Fruit fly (Drosophila melanogaster) whole organism, embryonic: ENCODE measurements around the gene CG10038.
A peak's percentile ranks its signal among the peaks of the same experiment; 100 is the strongest.

Experiments used
- Aef1 ChIP-seq: fragments of 200-800 bp; sonication (Bioruptor generic); IDR thresholded peaks from 3 replicates; pipeline ENCODE4 v1.3.6; 2022; ENCODE audit warnings: missing biosample characterization, missing genetic modification characterization
- Bdp1 ChIP-seq: fragments of 200-800 bp; sonication (Bioruptor generic); optimal IDR thresholded peaks from 3 replicates; lab custom pipeline; 2016; ENCODE audit warnings: missing biosample characterization, missing genetic modification characterization
- CG10565 ChIP-seq: fragments of 200-800 bp; sonication (Bioruptor generic); optimal IDR thresholded peaks from 3 replicates; lab custom pipeline; 2016; ENCODE audit warnings: missing biosample characterization, mild to moderate bottlenecking, missing genetic modification characterization
- CG11247 ChIP-seq: fragments of 200-800 bp; sonication (Bioruptor generic); IDR thresholded peaks from 2 replicates; pipeline ENCODE4 v1.3.6; 2022; ENCODE audit warnings: missing biosample characterization, missing genetic modification characterization
- CG11398 ChIP-seq: fragments of 200-800 bp; sonication (Bioruptor generic); optimal IDR thresholded peaks from 2 replicates; lab custom pipeline; 2016; ENCODE audit warnings: missing biosample characterization, missing genetic modification characterization
- CG11456 ChIP-seq: fragments of 200-800 bp; sonication (Bioruptor generic); IDR thresholded peaks from 3 replicates; pipeline ENCODE4 v1.3.6; 2022; ENCODE audit warnings: missing biosample characterization, missing genetic modification characterization
- CG11696 ChIP-seq: fragments of 200-800 bp; sonication (Bioruptor generic); IDR thresholded peaks from 2 replicates; pipeline ENCODE4 v1.3.6; 2022; ENCODE audit warnings: missing biosample characterization, missing genetic modification characterization
- CG12071 ChIP-seq: fragments of 200-800 bp; sonication (Bioruptor generic); optimal IDR thresholded peaks from 3 replicates; lab custom pipeline; 2018; ENCODE audit warnings: missing biosample characterization, mild to moderate bottlenecking, missing genetic modification characterization
- CG12942 ChIP-seq: fragments of 200-800 bp; sonication (Bioruptor generic); optimal IDR thresholded peaks from 3 replicates; lab custom pipeline; 2016; ENCODE audit warnings: missing biosample characterization, missing genetic modification characterization
- CG15479 ChIP-seq: fragments of 200-800 bp; sonication (Bioruptor generic); optimal IDR thresholded peaks from 3 replicates; lab custom pipeline; 2019; ENCODE audit warnings: missing biosample characterization, mild to moderate bottlenecking, missing genetic modification characterization, moderate library complexity
- CG16779 ChIP-seq: fragments of 200-800 bp; sonication (Bioruptor generic); IDR thresholded peaks from 2 replicates; pipeline ENCODE4 v1.3.6; 2022; ENCODE audit warnings: missing biosample characterization, missing genetic modification characterization
- CG16815 ChIP-seq: fragments of 200-800 bp; sonication (Bioruptor generic); optimal IDR thresholded peaks from 3 replicates; lab custom pipeline; 2017; ENCODE audit warnings: missing biosample characterization, mild to moderate bottlenecking, missing genetic modification characterization
- CG17385 ChIP-seq: fragments of 200-800 bp; sonication (Bioruptor generic); optimal IDR thresholded peaks from 3 replicates; lab custom pipeline; 2018; ENCODE audit warnings: missing biosample characterization, mild to moderate bottlenecking, missing genetic modification characterization
- CG30020 ChIP-seq: fragments of 200-800 bp; optimal IDR thresholded peaks from 2 replicates; lab custom pipeline; 2019; ENCODE audit warnings: missing biosample characterization, mild to moderate bottlenecking, missing genetic modification characterization, moderate library complexity
- CG31224 ChIP-seq: fragments of 200-800 bp; sonication (Bioruptor generic); IDR thresholded peaks from 2 replicates; pipeline ENCODE4 v1.3.6; 2022; ENCODE audit warnings: missing biosample characterization, missing genetic modification characterization
- CG3163 ChIP-seq: fragments of 200-800 bp; sonication (Bioruptor generic); optimal IDR thresholded peaks from 3 replicates; lab custom pipeline; 2016; ENCODE audit warnings: missing biosample characterization, missing genetic modification characterization
- CG32767 ChIP-seq: fragments of 200-800 bp; sonication (Bioruptor generic); IDR thresholded peaks from 2 replicates; pipeline ENCODE4 v1.3.6; 2022; ENCODE audit warnings: missing biosample characterization, missing genetic modification characterization
- CG5245 ChIP-seq: fragments of 200-800 bp; sonication (Bioruptor generic); optimal IDR thresholded peaks from 3 replicates; lab custom pipeline; 2016; ENCODE audit warnings: missing biosample characterization, missing genetic modification characterization
- CG7271 ChIP-seq: fragments of 200-800 bp; sonication (Bioruptor generic); optimal IDR thresholded peaks from 2 replicates; lab custom pipeline; 2018; ENCODE audit warnings: missing biosample characterization, mild to moderate bottlenecking, missing genetic modification characterization, moderate library complexity
- CG8765 ChIP-seq: fragments of 200-800 bp; sonication (Bioruptor generic); IDR thresholded peaks from 2 replicates; pipeline ENCODE4 v1.3.6; 2022; ENCODE audit warnings: missing biosample characterization, missing genetic modification characterization
- Dref ChIP-seq: fragments of 200-800 bp; sonication (Bioruptor generic); IDR thresholded peaks from 2 replicates; pipeline ENCODE4 v1.3.6; 2022; ENCODE audit warnings: missing biosample characterization, missing genetic modification characterization
- HLH4C ChIP-seq: fragments of 200-800 bp; sonication (Bioruptor generic); IDR thresholded peaks from 3 replicates; pipeline ENCODE4 v1.3.6; 2022; ENCODE audit warnings: missing biosample characterization, missing genetic modification characterization; ENCODE audit not compliant: partially characterized antibody
- Hr3 ChIP-seq: fragments of 200-800 bp; sonication (Bioruptor generic); optimal IDR thresholded peaks from 3 replicates; lab custom pipeline; 2016; ENCODE audit warnings: missing biosample characterization, missing genetic modification characterization
- Hsf ChIP-seq: fragments of 200-800 bp; sonication (Bioruptor generic); optimal IDR thresholded peaks from 3 replicates; lab custom pipeline; 2016; ENCODE audit warnings: missing biosample characterization, missing genetic modification characterization
- Kr ChIP-seq: fragments of 200-800 bp; sonication (Bioruptor generic); optimal IDR thresholded peaks from 2 replicates; lab custom pipeline; 2017; ENCODE audit warnings: missing biosample characterization, mild to moderate bottlenecking, missing genetic modification characterization
- Sry-δ ChIP-seq: fragments of 200-800 bp; sonication (Bioruptor generic); optimal IDR thresholded peaks from 2 replicates; lab custom pipeline; 2016; ENCODE audit warnings: missing biosample characterization, missing genetic modification characterization
- Xbp1 ChIP-seq: fragments of 200-800 bp; sonication (Bioruptor generic); optimal IDR thresholded peaks from 3 replicates; lab custom pipeline; 2016; ENCODE audit warnings: missing biosample characterization, mild to moderate bottlenecking, missing genetic modification characterization
- YL-1 ChIP-seq: fragments of 200-800 bp; sonication (Bioruptor generic); optimal IDR thresholded peaks from 3 replicates; lab custom pipeline; 2017; ENCODE audit warnings: missing biosample characterization, mild to moderate bottlenecking, missing genetic modification characterization
- ac ChIP-seq: fragments of 200-800 bp; sonication (Bioruptor generic); optimal IDR thresholded peaks from 3 replicates; lab custom pipeline; 2017; ENCODE audit warnings: missing biosample characterization, mild to moderate bottlenecking, missing genetic modification characterization
- bsh ChIP-seq, 2 experiments: fragments of 200-800 bp; sonication (Bioruptor generic); optimal IDR thresholded peaks; 2 replicates each; lab custom pipeline; 2017 to 2018; ENCODE audit warnings: mild to moderate bottlenecking in 2 of 2, missing biosample characterization in 2 of 2, missing genetic modification characterization in 2 of 2, moderate library complexity in 1 of 2
- chif ChIP-seq, 2 experiments: fragments of 200-800 bp; sonication (Bioruptor generic); optimal IDR thresholded peaks; 3 replicates each; lab custom pipeline; 2016; ENCODE audit warnings: missing biosample characterization in 2 of 2, missing genetic modification characterization in 2 of 2
- dm ChIP-seq: fragments of 200-800 bp; sonication (Bioruptor generic); optimal IDR thresholded peaks from 3 replicates; lab custom pipeline; 2016; ENCODE audit warnings: missing biosample characterization, missing genetic modification characterization
- dmrt99B ChIP-seq: fragments of 200-800 bp; sonication (Bioruptor generic); optimal IDR thresholded peaks from 2 replicates; lab custom pipeline; 2018; ENCODE audit warnings: missing biosample characterization, mild to moderate bottlenecking, missing genetic modification characterization, moderate library complexity
- dpn ChIP-seq, 2 experiments: fragments of 200-800 bp; sonication (Bioruptor generic); optimal IDR thresholded peaks; 3 replicates each; lab custom pipeline; 2016; ENCODE audit warnings: missing biosample characterization in 2 of 2, missing genetic modification characterization in 2 of 2
- esg ChIP-seq: fragments of 200-800 bp; sonication (Bioruptor generic); conservative IDR thresholded peaks from 2 replicates; pipeline ENCODE4 v1.3.6; 2022; ENCODE audit warnings: missing biosample characterization, missing genetic modification characterization
- ewg ChIP-seq: fragments of 200-800 bp; sonication (Bioruptor generic); optimal IDR thresholded peaks from 3 replicates; lab custom pipeline; 2017; ENCODE audit warnings: mild to moderate bottlenecking, missing biosample characterization, missing genetic modification reagents, missing genetic modification characterization
- gem ChIP-seq: fragments of 200-800 bp; sonication (Bioruptor generic); optimal IDR thresholded peaks from 2 replicates; lab custom pipeline; 2019; ENCODE audit warnings: missing biosample characterization, mild to moderate bottlenecking, missing genetic modification characterization, moderate library complexity
- p53 ChIP-seq: fragments of 200-800 bp; sonication (Bioruptor generic); optimal IDR thresholded peaks from 2 replicates; lab custom pipeline; 2016; ENCODE audit warnings: missing biosample characterization, missing genetic modification characterization
- pho ChIP-seq: fragments of 200-800 bp; sonication (Bioruptor generic); optimal IDR thresholded peaks from 2 replicates; lab custom pipeline; 2016; ENCODE audit warnings: missing biosample characterization, missing genetic modification characterization
- pum ChIP-seq: fragments of 200-800 bp; sonication (Bioruptor generic); optimal IDR thresholded peaks from 2 replicates; lab custom pipeline; 2016; ENCODE audit warnings: missing biosample characterization, missing genetic modification characterization
- run ChIP-seq: fragments of 200-800 bp; sonication (Bioruptor generic); optimal IDR thresholded peaks from 3 replicates; lab custom pipeline; 2018; ENCODE audit warnings: missing biosample characterization, mild to moderate bottlenecking, missing genetic modification characterization
- sisA ChIP-seq: fragments of 200-800 bp; sonication (Bioruptor generic); IDR thresholded peaks from 2 replicates; pipeline ENCODE4 v1.3.6; 2022; ENCODE audit warnings: missing biosample characterization, missing genetic modification characterization
- so ChIP-seq: fragments of 200-800 bp; sonication (Bioruptor generic); IDR thresholded peaks from 3 replicates; pipeline ENCODE4 v1.3.6; 2022; ENCODE audit warnings: missing biosample characterization, missing genetic modification characterization
- sqz ChIP-seq: fragments of 200-800 bp; sonication (Bioruptor generic); optimal IDR thresholded peaks from 3 replicates; lab custom pipeline; 2018; ENCODE audit warnings: missing biosample characterization, mild to moderate bottlenecking, missing genetic modification characterization
- tup ChIP-seq: fragments of 200-800 bp; sonication (Bioruptor generic); optimal IDR thresholded peaks from 2 replicates; lab custom pipeline; 2016; ENCODE audit warnings: missing biosample characterization, mild to moderate bottlenecking, missing genetic modification characterization, moderate library complexity
- wdn ChIP-seq: fragments of 200-800 bp; sonication (Bioruptor generic); IDR thresholded peaks from 2 replicates; pipeline ENCODE4 v1.3.6; 2022; ENCODE audit warnings: missing biosample characterization, missing genetic modification characterization
- wor ChIP-seq: fragments of 200-800 bp; sonication (Bioruptor generic); IDR thresholded peaks from 2 replicates; pipeline ENCODE4 v1.3.6; 2022; ENCODE audit warnings: missing biosample characterization, missing genetic modification characterization
- zen ChIP-seq: fragments of 200-800 bp; sonication (Bioruptor generic); optimal IDR thresholded peaks from 3 replicates; lab custom pipeline; 2018; ENCODE audit warnings: missing biosample characterization, mild to moderate bottlenecking, missing genetic modification characterization, moderate library complexity

CG10038 gene

dm6 chr3R:12369135-12369792 lies 18.8 kb upstream of the CG10038 start, which contains the start of gene GstD1 (continued):
- peak; percentile 19 for TF ChIP-seq pho
- TF ChIP-seq ac (GFP tag; lab: Kevin White, UChicago): no peak
- TF ChIP-seq wor (GFP tag; lab: Robert Waterston, UW): no peak
- TF ChIP-seq CG30020 (tag; lab: Kevin White, UChicago): no peak
- no peak for TF ChIP-seq CG16779
- no peak for TF ChIP-seq CG12942
- no peak for TF ChIP-seq sisA (GFP tag; lab: Robert Waterston, UW)
- TF ChIP-seq Dref (GFP tag; lab: Robert Waterston, UW): no peak
- TF ChIP-seq bsh (GFP tag; optimal IDR thresholded peaks at IDR 0.05; lab: Kevin White, UChicago): peak in 1 of 2 experiments; percentile 68
- TF ChIP-seq CG10565 (GFP tag; lab: Kevin White, UChicago): no peak
- TF ChIP-seq p53 (GFP tag; lab: Kevin White, UChicago): no peak
- peak; percentile 79 for TF ChIP-seq CG11696 (GFP tag; lab: Robert Waterston, UW)
- peak; percentile 74 for TF ChIP-seq sqz (GFP tag; lab: Kevin White, UChicago)
- no peak for TF ChIP-seq YL-1 (GFP tag; lab: Kevin White, UChicago)
- TF ChIP-seq CG11398: no peak
- TF ChIP-seq dm (GFP tag; lab: Kevin White, UChicago): no peak
- TF ChIP-seq CG8765 (GFP tag; lab: Robert Waterston, UW): peak; percentile 87; the same call in 1 of the 2 replicates
- TF ChIP-seq Hr3 (GFP tag; lab: Kevin White, UChicago): peak; percentile 39
- TF ChIP-seq CG5245: no peak
- TF ChIP-seq CG12071: no peak
- TF ChIP-seq dmrt99B: peak; percentile 55
- no peak for TF ChIP-seq Hsf
- peak; percentile 6 for TF ChIP-seq pum (GFP tag; lab: Kevin White, UChicago)
- no peak for TF ChIP-seq CG32767 (GFP tag; lab: Robert Waterston, UW)
- no peak; the same call in 2 of the 3 replicates for TF ChIP-seq so (GFP tag; lab: Robert Waterston, UW)
- no peak for TF ChIP-seq zen
- TF ChIP-seq CG11247: peak; percentile 43; the same call in 1 of the 2 replicates
- peak; percentile 71; the same call in 2 of the 3 replicates for TF ChIP-seq Aef1 (GFP tag; lab: Robert Waterston, UW)
- TF ChIP-seq run (tag; lab: Kevin White, UChicago): no peak
- no peak; the same call in 1 of the 2 replicates for TF ChIP-seq wdn (GFP tag; lab: Robert Waterston, UW)
- peak; percentile 21 for TF ChIP-seq ewg (GFP tag; lab: Kevin White, UChicago)
- TF ChIP-seq CG3163: peak; percentile 95
- no peak for TF ChIP-seq dpn (GFP tag; optimal IDR thresholded peaks at IDR 0.05; lab: Kevin White, UChicago)
- peak; percentile 36 for TF ChIP-seq Xbp1 (GFP tag; lab: Kevin White, UChicago)
- TF ChIP-seq CG11456 (GFP tag; lab: Robert Waterston, UW): no peak
- TF ChIP-seq CG16815 (GFP tag; lab: Kevin White, UChicago): no peak
- TF ChIP-seq CG31224 (GFP tag; lab: Robert Waterston, UW): peak; percentile 17; the same call in 1 of the 2 replicates
- peak; percentile 16; the same call in 1 of the 2 replicates for TF ChIP-seq esg (GFP tag; lab: Robert Waterston, UW)
- TF ChIP-seq Bdp1 (GFP tag; lab: Kevin White, UChicago): no peak
- TF ChIP-seq CG15479 (GFP tag; lab: Kevin White, UChicago): no peak
- no peak for TF ChIP-seq Sry-δ (GFP tag; lab: Kevin White, UChicago)
- peak; percentile 11 to 62 for TF ChIP-seq chif (GFP tag; optimal IDR thresholded peaks at IDR 0.05; lab: Kevin White, UChicago)
- no peak for TF ChIP-seq CG7271
- TF ChIP-seq gem (tag; lab: Kevin White, UChicago): peak; percentile 65
- TF ChIP-seq HLH4C (GFP tag; lab: Robert Waterston, UW): peak; percentile 42; the same call in 1 of the 3 replicates
- TF ChIP-seq tup: no peak
- TF ChIP-seq Kr (GFP tag; lab: Kevin White, UChicago): no peak
- TF ChIP-seq CG17385 (GFP tag; lab: Kevin White, UChicago): no peak
- TF ChIP-seq, all 482 proteins: peak for 211
